Fruit fly (Drosophila melanogaster) whole organism, wandering third instar larva: ENCODE results near the gene CG1628.

Experiments
- HLH106 ChIP-seq: fragments of 200-800 bp; optimal IDR thresholded peaks from 3 replicates; lab custom pipeline; 2019; ENCODE audit warnings: missing biosample characterization, mild to moderate bottlenecking, missing genetic modification characterization, moderate library complexity
- Hr83 ChIP-seq: fragments of 200-300 bp; sonication (Bioruptor generic); optimal IDR thresholded peaks from 2 replicates; lab custom pipeline; 2016; ENCODE audit warnings: missing biosample characterization, mild to moderate bottlenecking, missing genetic modification characterization, moderate library complexity; ENCODE audit not compliant: poor library complexity, severe bottlenecking
- N ChIP-seq: fragments of >200 bp; optimal IDR thresholded peaks from 2 replicates; lab custom pipeline; 2018; ENCODE audit warnings: missing biosample characterization, missing external identifiers, missing genetic modification characterization
- OdsH ChIP-seq: fragments of 200-800 bp; sonication (Bioruptor generic); optimal IDR thresholded peaks from 2 replicates; lab custom pipeline; 2016; ENCODE audit warnings: missing biosample characterization, mild to moderate bottlenecking, missing genetic modification characterization
- br ChIP-seq: fragments of 200-800 bp; sonication (Bioruptor generic); optimal IDR thresholded peaks from 2 replicates; lab custom pipeline; 2016; ENCODE audit warnings: missing biosample characterization, missing genetic modification characterization
- dl ChIP-seq, 2 experiments: fragments of 175-275, 200-275 bp in 1 of 2; fragments of 200-275 bp in 1 of 2; sonication (Bioruptor generic); optimal IDR thresholded peaks; lab custom pipeline; 2018; ENCODE audit warnings: mild to moderate bottlenecking in 2 of 2, missing biosample characterization in 2 of 2, missing genetic modification characterization in 2 of 2, moderate library complexity in 2 of 2; ENCODE audit not compliant: partially characterized antibody in 2 of 2, insufficient read depth in 1 of 2
- ey ChIP-seq: fragments of 200-800 bp; sonication (Bioruptor generic); optimal IDR thresholded peaks from 2 replicates; lab custom pipeline; 2016; ENCODE audit warnings: missing biosample characterization, missing genetic modification characterization
- lola ChIP-seq: fragments of >200 bp; optimal IDR thresholded peaks from 2 replicates; lab custom pipeline; 2017; ENCODE audit warnings: missing biosample characterization, missing genetic modification characterization
- rgr ChIP-seq: fragments of 200-800 bp; sonication (Bioruptor generic); optimal IDR thresholded peaks from 3 replicates; lab custom pipeline; 2016; ENCODE audit warnings: missing biosample characterization, mild to moderate bottlenecking, missing genetic modification characterization
- usp ChIP-seq: fragments of >200 bp; optimal IDR thresholded peaks from 2 replicates; lab custom pipeline; 2017; ENCODE audit warnings: missing biosample characterization, missing genetic modification characterization

- no peak for TF ChIP-seq OdsH (GFP tag; lab: Kevin White, UChicago)
- TF ChIP-seq usp (GFP tag; lab: Kevin White, UChicago) = no peak
- no peak for TF ChIP-seq lola (GFP tag; lab: Kevin White, UChicago)
- peak; percentile 17 for TF ChIP-seq HLH106 (tag; lab: Kevin White, UChicago)
- TF ChIP-seq Hr83 (GFP tag; lab: Kevin White, UChicago) = no peak
- no peak for TF ChIP-seq rgr (GFP tag; lab: Kevin White, UChicago)
- TF ChIP-seq N (GFP tag; lab: Kevin White, UChicago) = no peak
- TF ChIP-seq dl (GFP tag; optimal IDR thresholded peaks at IDR 0.05; lab: Kevin White, UChicago; ENCODE audit: insufficient read depth in 1 of 2, partially characterized antibody in 2 of 2) = no peak
- peak; percentile 20 for TF ChIP-seq ey (GFP tag; lab: Kevin White, UChicago)
- TF ChIP-seq br (GFP tag; lab: Kevin White, UChicago) = peak; percentile 16
These were observed 15.1 kb downstream of the CG1628 start for dm6 chrX:10587445-10587844.
